Worm (Caenorhabditis elegans): Measurements from ENCODE around the gene piki-1.

DNA sequence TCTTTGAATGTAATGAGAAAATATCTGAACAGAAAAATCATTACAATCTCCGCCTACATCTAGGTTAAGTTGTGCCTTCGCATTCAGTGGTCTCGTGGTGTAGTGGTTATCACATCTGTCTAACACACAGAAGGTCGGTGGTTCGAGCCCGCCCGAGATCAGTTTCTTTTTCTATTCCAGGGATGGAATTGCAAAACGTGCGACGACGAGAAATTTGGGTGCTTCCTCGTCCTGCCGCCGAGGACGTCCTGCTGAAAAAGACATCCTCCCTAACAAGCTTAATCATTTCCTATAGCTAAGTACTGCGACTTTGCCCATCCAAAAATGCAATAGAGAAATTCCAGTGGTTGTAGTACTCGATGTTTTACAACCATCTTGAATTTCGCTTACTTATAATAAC, 10.2 kb downstream of the piki-1 start:
- TF ChIP-seq ceh-32 (tag; optimal IDR thresholded peaks at IDR 0.05; ENCODE audit: poor library complexity) (no peak), aly-2 (tag; optimal IDR thresholded peaks at IDR 0.05) (no peak)

All from whole organism, L4 larva.